Worm (Caenorhabditis elegans) whole organism, early embryonic: ENCODE results near the gene C31H1.5.

ENCODE experiments used
- ama-1 ChIP-seq: fragments of 150-350 bp; optimal IDR thresholded peaks from 2 replicates; lab custom pipeline; 2014
- flt-1 ChIP-seq: fragments of 200-800 bp; sonication (Bioruptor generic); IDR thresholded peaks from 2 replicates; pipeline ENCODE4 v1.3.6; 2022; ENCODE audit warnings: missing genetic modification characterization, missing compliant biosample characterization
- scrt-1 ChIP-seq: fragments of 200-800 bp; sonication (Bioruptor generic); IDR thresholded peaks from 2 replicates; pipeline ENCODE4 v1.3.6; 2022; ENCODE audit warnings: missing genetic modification characterization, missing compliant biosample characterization
- tbx-37 ChIP-seq: fragments of 200-800 bp; sonication (Bioruptor generic); conservative IDR thresholded peaks from 2 replicates; pipeline ENCODE4 v1.3.6; 2022; ENCODE audit warnings: missing genetic modification reagents, missing genetic modification characterization, missing compliant biosample characterization
- tra-4 ChIP-seq: sonication (generic microtip); optimal IDR thresholded peaks from 2 replicates; lab custom pipeline; 2017; ENCODE audit warnings: missing genetic modification characterization, missing compliant biosample characterization

ce11 chrIV:5846269-5846668 is 49.7 kb upstream of the C31H1.5 start, which contains the start of gene sams-4:
- TF ChIP-seq ama-1 (lab: Kevin White, UChicago) (no peak), tra-4 (tag; lab: Kevin White, UChicago) (no peak), scrt-1 (no peak), tbx-37 (GFP tag; lab: Robert Waterston, UW) (no peak), flt-1 (GFP tag; lab: Robert Waterston, UW) (no peak)
